Fruit fly (Drosophila melanogaster): ENCODE data around the gene EMC2A.

The EMC2A gene

DNA sequence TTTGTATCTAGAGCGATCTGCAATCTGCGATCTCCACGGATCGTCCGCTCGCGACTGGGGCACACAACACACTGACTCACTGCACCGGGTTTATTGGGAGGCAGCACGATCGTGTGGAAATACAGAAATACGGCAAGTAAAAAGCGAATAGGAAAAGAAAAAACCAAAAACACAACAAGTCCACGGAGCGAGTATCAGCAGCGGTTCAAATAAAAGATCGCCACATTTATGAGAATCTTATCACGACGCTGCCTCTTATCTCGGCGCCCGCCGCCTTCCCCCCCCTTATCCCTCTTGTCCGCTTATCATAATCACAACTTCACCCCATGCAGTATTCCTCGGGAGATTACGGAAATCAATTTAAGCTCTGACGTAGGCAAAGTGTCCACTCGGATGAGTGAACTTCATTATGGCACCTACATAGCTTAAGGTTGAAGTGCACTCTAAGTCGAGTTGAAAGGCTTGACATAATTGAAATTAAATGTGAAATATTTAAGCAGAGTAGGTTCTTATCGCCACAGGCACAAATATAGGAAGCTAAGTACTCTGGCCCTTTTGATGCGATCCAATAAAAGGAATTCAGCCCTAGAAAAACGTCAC is 13.7 kb downstream of the EMC2A start, which contains the start of gene AhcyL2 (continued):
- TF ChIP-seq CG5245 (GFP tag; optimal IDR thresholded peaks at IDR 0.05) (no peak), CG33557 (GFP tag; optimal IDR thresholded peaks at IDR 0.05) (no peak), CG31365 (tag; optimal IDR thresholded peaks at IDR 0.05) (no peak), CG15514 (GFP tag; optimal IDR thresholded peaks at IDR 0.05) (no peak), E2f1 (GFP tag; IDR thresholded peaks at IDR 0.05) (no peak), MBD-R2 (GFP tag; IDR thresholded peaks at IDR 0.05) (no peak), cwo (GFP tag; optimal IDR thresholded peaks at IDR 0.05) (peak; percentile 42), grn (GFP tag; optimal IDR thresholded peaks at IDR 0.05) (peak; percentile 99), Hey (tag; optimal IDR thresholded peaks at IDR 0.05) (peak; percentile 93), schlank (tag; optimal IDR thresholded peaks at IDR 0.05) (no peak), Pdp1 (GFP tag; optimal IDR thresholded peaks at IDR 0.05) (peak in 1 of 2 experiments; percentile 61), odd (GFP tag; optimal IDR thresholded peaks at IDR 0.05) (no peak), CG3281 (GFP tag; optimal IDR thresholded peaks at IDR 0.05) (no peak), Med (GFP tag) (peak; percentile 47), nom (GFP tag; optimal IDR thresholded peaks at IDR 0.05) (peak; percentile 24), CG17385 (GFP tag; optimal IDR thresholded peaks at IDR 0.05) (peak; percentile 6), CG9215 (GFP tag; IDR thresholded peaks at IDR 0.05) (no peak), Lim3 (GFP tag; IDR thresholded peaks at IDR 0.05) (peak; percentile 38; the same call in 1 of the 2 replicates), insv (GFP tag; optimal IDR thresholded peaks at IDR 0.05) (no peak), CG15269 (tag; optimal IDR thresholded peaks at IDR 0.05) (no peak), Hmr (GFP tag; optimal IDR thresholded peaks at IDR 0.05) (peak; percentile 14), CG8089 (GFP tag; optimal IDR thresholded peaks at IDR 0.05) (no peak), CG7987 (GFP tag; optimal IDR thresholded peaks at IDR 0.05) (peak; percentile 87), sug (tag; optimal IDR thresholded peaks at IDR 0.05) (peak; percentile 96), CG10147 (GFP tag; optimal IDR thresholded peaks at IDR 0.05) (no peak), fru (optimal IDR thresholded peaks at IDR 0.05) (no peak), chinmo (GFP tag; IDR thresholded peaks at IDR 0.05; ENCODE audit: partially characterized antibody) (peak; percentile 92; the same call in 2 of the 4 replicates), HmgZ (tag; optimal IDR thresholded peaks at IDR 0.05) (peak; percentile 39), bab2 (GFP tag; optimal IDR thresholded peaks at IDR 0.05) (no peak), CG18476 (GFP tag; optimal IDR thresholded peaks at IDR 0.05) (no peak), GATAe (GFP tag; conservative IDR thresholded peaks at IDR 0.05) (peak; percentile 100), BtbVII (GFP tag; optimal IDR thresholded peaks at IDR 0.05) (peak; percentile 67), CG15601 (tag; optimal IDR thresholded peaks at IDR 0.05) (peak; percentile 79), Drgx (GFP tag; IDR thresholded peaks at IDR 0.05) (0 out of 2 replicates have a peak, but pooled peaks have one; percentile 10), CG1792 (GFP tag; optimal IDR thresholded peaks at IDR 0.05) (no peak), scrt (GFP tag; optimal IDR thresholded peaks at IDR 0.05) (no peak), esg (GFP tag; conservative IDR thresholded peaks at IDR 0.05) (no peak), CG13287 (GFP tag; IDR thresholded peaks at IDR 0.05; ENCODE audit: partially characterized antibody) (no peak), tll (GFP tag; optimal IDR thresholded peaks at IDR 0.05) (no peak), CG14441 (GFP tag; IDR thresholded peaks at IDR 0.05) (0 out of 2 replicates have a peak, but pooled peaks have one; percentile 38), CG3838 (GFP tag; optimal IDR thresholded peaks at IDR 0.05) (no peak), Bdp1 (GFP tag; optimal IDR thresholded peaks at IDR 0.05) (no peak), Adf1 (GFP tag; IDR thresholded peaks at IDR 0.05) (peak; percentile 76; the same call in 1 of the 2 replicates), CG3065 (GFP tag; optimal IDR thresholded peaks at IDR 0.05) (no peak), CG4360 (GFP tag; IDR thresholded peaks at IDR 0.05) (no peak), CG11456 (GFP tag; IDR thresholded peaks at IDR 0.05) (no peak), Meics (GFP tag; optimal IDR thresholded peaks at IDR 0.05) (peak; percentile 1), CG1832 (GFP tag; optimal IDR thresholded peaks at IDR 0.05) (no peak), CG3407 (GFP tag; optimal IDR thresholded peaks at IDR 0.05) (no peak)
